Worm (Caenorhabditis elegans): Measurements from ENCODE around the gene srz-9.

Gene srz-9

ce11 chrIII:1295149-1295716 is 31.4 kb downstream of the srz-9 start, which contains the start of gene fbxa-35:
fbxa-35 (plus strand) TSS chrIII:1295666.
- TF ChIP-seq efl-3 (GFP tag; optimal IDR thresholded peaks at IDR 0.05): no peak
- TF ChIP-seq elt-2 (tag; optimal IDR thresholded peaks at IDR 0.05): peak; percentile 82
- no peak for TF ChIP-seq rnt-1 (tag; optimal IDR thresholded peaks at IDR 0.05)
- TF ChIP-seq efl-1 (optimal IDR thresholded peaks at IDR 0.05): no peak
- TF ChIP-seq efl-1 (GFP tag; optimal IDR thresholded peaks at IDR 0.05 in 1 of 2): peak in 1 of 2 experiments; percentile 19
- peak in 2 of 6 experiments; percentile 13 for TF ChIP-seq elt-3 (tag; optimal IDR thresholded peaks at IDR 0.05)

ce11 chrIII:1297604-1298003 is 33.8 kb downstream of the srz-9 start, which contains the start of gene fbxa-28:
fbxa-28 (plus strand) TSS chrIII:1297904.
- TF ChIP-seq jun-1 (tag; optimal IDR thresholded peaks at IDR 0.05): no peak
- no peak for TF ChIP-seq elt-2 (tag; optimal IDR thresholded peaks at IDR 0.05)
- TF ChIP-seq sup-37 (GFP tag; optimal IDR thresholded peaks at IDR 0.05): no peak

ce11 chrIII:1303414-1303813 is 39.6 kb downstream of the srz-9 start, which contains the start of gene fbxa-75:
fbxa-75 (plus strand) TSS chrIII:1303714.
- TF ChIP-seq nhr-85 (tag): no peak
- no peak for TF ChIP-seq pax-3 (tag; optimal IDR thresholded peaks at IDR 0.05)
- no peak for TF ChIP-seq fkh-10 (GFP tag; optimal IDR thresholded peaks at IDR 0.05)
- no peak for TF ChIP-seq dpl-1 (GFP tag; optimal IDR thresholded peaks at IDR 0.05)
- TF ChIP-seq unc-130 (tag; optimal IDR thresholded peaks at IDR 0.05): no peak
- no peak for TF ChIP-seq blmp-1 (tag; optimal IDR thresholded peaks at IDR 0.05)
- no peak for TF ChIP-seq sptf-1 (tag; optimal IDR thresholded peaks at IDR 0.05)
- TF ChIP-seq lin-14 (GFP tag; optimal IDR thresholded peaks at IDR 0.05): no peak
- no peak for TF ChIP-seq egl-13 (tag; optimal IDR thresholded peaks at IDR 0.05)
- TF ChIP-seq nhr-71 (tag; optimal IDR thresholded peaks at IDR 0.05): no peak
- TF ChIP-seq lin-35 (GFP tag; optimal IDR thresholded peaks at IDR 0.05): no peak
- TF ChIP-seq lir-3 (tag; optimal IDR thresholded peaks at IDR 0.05; ENCODE audit: poor library complexity): no peak
- no peak for TF ChIP-seq ceh-88 (GFP tag; IDR thresholded peaks at IDR 0.05)

- no peak for TF ChIP-seq ceh-90 (tag; optimal IDR thresholded peaks at IDR 0.05)
- TF ChIP-seq efl-1 (optimal IDR thresholded peaks at IDR 0.05): no peak
- TF ChIP-seq efl-1 (GFP tag; optimal IDR thresholded peaks at IDR 0.05 in 1 of 2): peak in 1 of 2 experiments; percentile 51
Observed at ce11 chrIII:1307333-1307732, 43.5 kb downstream of the srz-9 start.

- TF ChIP-seq elt-2 (tag; optimal IDR thresholded peaks at IDR 0.05) (peak; percentile 55), nhr-90 (tag; optimal IDR thresholded peaks at IDR 0.05; ENCODE audit: poor library complexity) (no peak), hlh-17 (GFP tag; optimal IDR thresholded peaks at IDR 0.05; ENCODE audit: borderline replicate concordance) (no peak), nhr-19 (GFP tag; conservative IDR thresholded peaks at IDR 0.05) (0 out of 2 replicates have a peak, but pooled peaks have one; percentile 3), mep-1 (tag; optimal IDR thresholded peaks at IDR 0.05) (no peak), skn-1 (tag; optimal IDR thresholded peaks at IDR 0.05) (peak; percentile 59), Y116A8C.19 (tag; optimal IDR thresholded peaks at IDR 0.05; ENCODE audit: borderline replicate concordance) (no peak)
Observed at ce11 chrIII:1308209-1308608, 44.4 kb downstream of the srz-9 start, which contains the start of gene fbxa-79. fbxa-79 (minus strand) TSS chrIII:1308294.

- TF ChIP-seq isw-1 (GFP tag; IDR thresholded peaks at IDR 0.05) (no peak), efl-1 (optimal IDR thresholded peaks at IDR 0.05) (no peak), efl-1 (GFP tag; optimal IDR thresholded peaks at IDR 0.05 in 1 of 2) (peak in 1 of 2 experiments; percentile 6)
Observed at ce11 chrIII:1308887-1309286, 45.1 kb downstream of the srz-9 start, which contains the start of gene Y82E9BL.12. Y82E9BL.12 (plus strand) TSS chrIII:1309187.

Measured in whole organism, L1 larva.